Worm (Caenorhabditis elegans) whole organism, L1 larva: ENCODE data around the gene H01G02.4.

ENCODE experiments used
- C34B4.2 ChIP-seq: sonication (generic microtip); optimal IDR thresholded peaks from 2 replicates; lab custom pipeline; 2017; ENCODE audit warnings: mild to moderate bottlenecking, missing genetic modification characterization, missing compliant biosample characterization
- F16B12.6 ChIP-seq: fragments of 150-350 bp; optimal IDR thresholded peaks from 2 replicates; lab custom pipeline; 2014; ENCODE audit warnings: missing biosample characterization, missing genetic modification characterization
- alr-1 ChIP-seq: fragments of 200-800 bp; sonication (Bioruptor generic); optimal IDR thresholded peaks from 2 replicates; lab custom pipeline; 2018; ENCODE audit warnings: borderline replicate concordance, mild to moderate bottlenecking, missing genetic modification characterization, missing compliant biosample characterization
- ama-1 ChIP-seq: fragments of 150-350 bp; optimal IDR thresholded peaks from 2 replicates; lab custom pipeline; 2014
- blmp-1 ChIP-seq: fragments of 150-350 bp; optimal IDR thresholded peaks from 2 replicates; lab custom pipeline; 2014; ENCODE audit warnings: missing biosample characterization, missing genetic modification characterization
- ceh-63 ChIP-seq: fragments of 200-800 bp; sonication (Bioruptor generic); optimal IDR thresholded peaks from 2 replicates; lab custom pipeline; 2018; ENCODE audit warnings: mild to moderate bottlenecking, missing genetic modification characterization, missing compliant biosample characterization
- ceh-8 ChIP-seq: fragments of 200-800 bp; sonication (Bioruptor generic); optimal IDR thresholded peaks from 2 replicates; lab custom pipeline; 2018; ENCODE audit warnings: mild to moderate bottlenecking, missing genetic modification characterization, moderate library complexity, missing compliant biosample characterization
- ceh-82 ChIP-seq, 3 experiments: fragments of 150-350 bp in 1 of 3; sonication (generic microtip) in 2 of 3; optimal IDR thresholded peaks; 2 replicates each; lab custom pipeline; 2014 to 2017; ENCODE audit warnings: missing biosample characterization in 3 of 3, missing genetic modification characterization in 3 of 3
- ceh-90 ChIP-seq: sonication (generic microtip); optimal IDR thresholded peaks from 2 replicates; lab custom pipeline; 2016; ENCODE audit warnings: missing genetic modification characterization, missing compliant biosample characterization
- dsc-1 ChIP-seq: sonication (generic microtip); optimal IDR thresholded peaks from 2 replicates; lab custom pipeline; 2016; ENCODE audit warnings: mild to moderate bottlenecking, missing genetic modification characterization, missing compliant biosample characterization
- efl-1 ChIP-seq, 4 experiments: fragments of 150-350 bp; optimal IDR thresholded peaks in 3 of 4; peaks in 1 of 4; 1 replicate in 1 of 4; 2 replicates in 3 of 4; lab custom pipeline; 2014; ENCODE audit warnings: missing biosample characterization in 2 of 4, missing genetic modification characterization in 2 of 4, missing genetic modification reagents in 2 of 4
- egl-13 ChIP-seq: sonication (generic microtip); optimal IDR thresholded peaks from 2 replicates; lab custom pipeline; 2016; ENCODE audit warnings: missing genotype, missing genetic modification reagents, missing genetic modification characterization, missing compliant biosample characterization
- egl-27 ChIP-seq, 2 experiments: fragments of 150-350 bp in 1 of 2; sonication (generic microtip); optimal IDR thresholded peaks; 3 replicates each; lab custom pipeline; 2017 to 2018; ENCODE audit warnings: missing biosample characterization in 2 of 2, missing genetic modification characterization in 2 of 2, missing genetic modification reagents in 2 of 2
- elt-3 ChIP-seq, 6 experiments: fragments of 150-350 bp in 1 of 6; sonication (generic microtip); optimal IDR thresholded peaks; 2 replicates each; lab custom pipeline; 2017 to 2018; ENCODE audit warnings: missing biosample characterization in 6 of 6, missing genetic modification characterization in 6 of 6, inconsistent platforms in 1 of 6
- fkh-8 ChIP-seq: sonication (generic microtip); optimal IDR thresholded peaks from 2 replicates; lab custom pipeline; 2016; ENCODE audit warnings: mild to moderate bottlenecking, missing genetic modification characterization, missing compliant biosample characterization
- grh-1 ChIP-seq: fragments of 200-800 bp; sonication (Bioruptor generic); IDR thresholded peaks from 2 replicates; pipeline ENCODE4 v1.3.6; 2022; ENCODE audit warnings: missing genetic modification reagents, missing genetic modification characterization, missing compliant biosample characterization
- irx-1 ChIP-seq: sonication (generic microtip); optimal IDR thresholded peaks from 2 replicates; lab custom pipeline; 2016; ENCODE audit warnings: missing genetic modification characterization, missing compliant biosample characterization
- lin-14 ChIP-seq: fragments of 200-800 bp; sonication (Bioruptor generic); optimal IDR thresholded peaks from 2 replicates; lab custom pipeline; 2018; ENCODE audit warnings: mild to moderate bottlenecking, missing genetic modification characterization, moderate library complexity, missing compliant biosample characterization
- lsy-2 ChIP-seq, 2 experiments: fragments of 150-350 bp; optimal IDR thresholded peaks; 2 replicates each; lab custom pipeline; 2014; ENCODE audit warnings: missing biosample characterization in 2 of 2, missing genetic modification characterization in 2 of 2
- nhr-11 ChIP-seq: fragments of 150-350 bp; optimal IDR thresholded peaks from 2 replicates; lab custom pipeline; 2014; ENCODE audit warnings: missing biosample characterization, missing genetic modification characterization
- nhr-47 ChIP-seq: sonication (generic microtip); optimal IDR thresholded peaks from 2 replicates; lab custom pipeline; 2016; ENCODE audit warnings: mild to moderate bottlenecking, missing genetic modification characterization, moderate library complexity, missing compliant biosample characterization
- nhr-71 ChIP-seq: sonication (generic microtip); optimal IDR thresholded peaks from 2 replicates; lab custom pipeline; 2016; ENCODE audit warnings: mild to moderate bottlenecking, missing genetic modification characterization, moderate library complexity, missing compliant biosample characterization
- nhr-76 ChIP-seq: sonication (generic microtip); optimal IDR thresholded peaks from 2 replicates; lab custom pipeline; 2017; ENCODE audit warnings: missing biosample characterization, missing genetic modification characterization
- nhr-85 ChIP-seq: sonication (generic microtip); peaks from one replicate; lab custom pipeline; 2016; ENCODE audit warnings: missing genetic modification characterization, inconsistent platforms, missing compliant biosample characterization
- nhr-90 ChIP-seq: sonication (generic microtip); optimal IDR thresholded peaks from 2 replicates; lab custom pipeline; 2016; ENCODE audit warnings: mild to moderate bottlenecking, missing genetic modification characterization, missing compliant biosample characterization; ENCODE audit not compliant: poor library complexity
- pag-3 ChIP-seq: sonication (generic microtip); optimal IDR thresholded peaks from 2 replicates; lab custom pipeline; 2017; ENCODE audit warnings: missing genetic modification characterization, mild to moderate bottlenecking, missing compliant biosample characterization, antibody characterized with exemption, borderline replicate concordance; ENCODE audit not compliant: insufficient read depth
- pax-3 ChIP-seq: fragments of 200-800 bp; sonication (Bioruptor generic); optimal IDR thresholded peaks from 2 replicates; lab custom pipeline; 2018; ENCODE audit warnings: mild to moderate bottlenecking, missing genetic modification characterization, moderate library complexity, missing compliant biosample characterization
- rnt-1 ChIP-seq: sonication (generic microtip); optimal IDR thresholded peaks from 2 replicates; lab custom pipeline; 2016; ENCODE audit warnings: mild to moderate bottlenecking, missing genetic modification characterization, moderate library complexity, missing compliant biosample characterization
- sox-4 ChIP-seq: sonication (generic microtip); optimal IDR thresholded peaks from 2 replicates; lab custom pipeline; 2016; ENCODE audit warnings: missing genetic modification characterization, missing compliant biosample characterization
- sptf-1 ChIP-seq: fragments of 150-350 bp; optimal IDR thresholded peaks from 2 replicates; lab custom pipeline; 2014; ENCODE audit warnings: missing biosample characterization, missing genetic modification characterization
- sup-37 ChIP-seq: fragments of 200-800 bp; sonication (Bioruptor generic); optimal IDR thresholded peaks from 2 replicates; lab custom pipeline; 2018; ENCODE audit warnings: mild to moderate bottlenecking, missing genetic modification characterization, missing compliant biosample characterization
- swsn-7 ChIP-seq: sonication (generic microtip); optimal IDR thresholded peaks from 2 replicates; lab custom pipeline; 2016; ENCODE audit warnings: missing genetic modification characterization, missing compliant biosample characterization
- tbx-2 ChIP-seq: sonication (generic microtip); optimal IDR thresholded peaks from 2 replicates; lab custom pipeline; 2016; ENCODE audit warnings: missing genetic modification characterization, missing compliant biosample characterization
- unc-98 ChIP-seq: fragments of 200-800 bp; sonication (Bioruptor generic); IDR thresholded peaks from 2 replicates; pipeline ENCODE4 v1.3.6; 2022; ENCODE audit warnings: missing genetic modification characterization, missing compliant biosample characterization

Gene H01G02.4

ce11 chrIV:11820067-11820913 lies 17.3 kb upstream of the H01G02.4 start:
- TF ChIP-seq nhr-71 (tag; lab: Kevin White, UChicago): peak; percentile 22
- peak; percentile 13 for TF ChIP-seq sox-4
- no peak for TF ChIP-seq grh-1 (GFP tag; lab: Robert Waterston, UW)
- no peak for TF ChIP-seq nhr-47 (tag; lab: Kevin White, UChicago)
- peak; percentile 22 for TF ChIP-seq pax-3 (tag; lab: Kevin White, UChicago)
- TF ChIP-seq ceh-8: no peak
- TF ChIP-seq nhr-85 (tag; lab: Kevin White, UChicago): peak; percentile 50
- no peak for TF ChIP-seq egl-27 (tag; optimal IDR thresholded peaks at IDR 0.05; lab: Kevin White, UChicago)
- TF ChIP-seq efl-1 (optimal IDR thresholded peaks at IDR 0.05; lab: Kevin White, UChicago): no peak
- TF ChIP-seq efl-1 (GFP tag; optimal IDR thresholded peaks at IDR 0.05 in 1 of 2; lab: Kevin White, UChicago): peak in 1 of 2 experiments; percentile 67
- peak in 1 of 2 experiments; percentile 22 for TF ChIP-seq lsy-2 (tag; optimal IDR thresholded peaks at IDR 0.05; lab: Kevin White, UChicago)
- peak; percentile 27 for TF ChIP-seq nhr-90 (tag; lab: Kevin White, UChicago)
- TF ChIP-seq elt-3 (tag; optimal IDR thresholded peaks at IDR 0.05; lab: Kevin White, UChicago): no peak
- TF ChIP-seq nhr-76: no peak
- TF ChIP-seq pag-3 (tag; lab: Kevin White, UChicago): no peak
- peak; percentile 81 for TF ChIP-seq ama-1 (lab: Kevin White, UChicago)
- no peak for TF ChIP-seq swsn-7 (tag; lab: Kevin White, UChicago)
- no peak for TF ChIP-seq unc-98 (GFP tag; lab: Robert Waterston, UW)

- no peak for TF ChIP-seq C34B4.2 (tag; lab: Kevin White, UChicago)
- TF ChIP-seq F16B12.6: no peak
- no peak for TF ChIP-seq ceh-90 (tag; lab: Kevin White, UChicago)
- TF ChIP-seq tbx-2 (tag; lab: Kevin White, UChicago): peak; percentile 13
- no peak for TF ChIP-seq nhr-11 (tag; lab: Kevin White, UChicago)
- no peak for TF ChIP-seq sptf-1 (tag; lab: Kevin White, UChicago)
- TF ChIP-seq sup-37 (GFP tag; lab: Kevin White, UChicago): no peak
- TF ChIP-seq blmp-1: peak; percentile 13
- peak; percentile 53 for TF ChIP-seq lin-14 (GFP tag; lab: Kevin White, UChicago)
- TF ChIP-seq rnt-1 (tag; lab: Kevin White, UChicago): peak; percentile 4
Measured at ce11 chrIV:11813901-11814300, 11.0 kb upstream of the H01G02.4 start, which contains the start of gene M117.1. Gene M117.1, plus strand, starts transcription at chrIV:11814247.

- no peak for TF ChIP-seq ceh-63 (GFP tag; lab: Kevin White, UChicago)
- TF ChIP-seq fkh-8 (tag; lab: Kevin White, UChicago): peak; percentile 66
- no peak for TF ChIP-seq alr-1
- no peak for TF ChIP-seq pax-3 (tag; lab: Kevin White, UChicago)
- no peak for TF ChIP-seq egl-13 (tag; lab: Kevin White, UChicago)
- TF ChIP-seq sox-4: peak; percentile 23
- no peak for TF ChIP-seq irx-1 (tag; lab: Kevin White, UChicago)
- TF ChIP-seq ceh-82 (tag; optimal IDR thresholded peaks at IDR 0.05; lab: Kevin White, UChicago): peak in 1 of 3 experiments; percentile 8
- peak; percentile 49 for TF ChIP-seq nhr-71 (tag; lab: Kevin White, UChicago)
- peak; percentile 45 for TF ChIP-seq nhr-47 (tag; lab: Kevin White, UChicago)
- peak; percentile 88 for TF ChIP-seq dsc-1 (tag; lab: Kevin White, UChicago)
Measured at ce11 chrIV:11812017-11812416, 9.1 kb upstream of the H01G02.4 start.
